Fruit fly (Drosophila melanogaster): ENCODE data around the gene Sfp36F.

DNA sequence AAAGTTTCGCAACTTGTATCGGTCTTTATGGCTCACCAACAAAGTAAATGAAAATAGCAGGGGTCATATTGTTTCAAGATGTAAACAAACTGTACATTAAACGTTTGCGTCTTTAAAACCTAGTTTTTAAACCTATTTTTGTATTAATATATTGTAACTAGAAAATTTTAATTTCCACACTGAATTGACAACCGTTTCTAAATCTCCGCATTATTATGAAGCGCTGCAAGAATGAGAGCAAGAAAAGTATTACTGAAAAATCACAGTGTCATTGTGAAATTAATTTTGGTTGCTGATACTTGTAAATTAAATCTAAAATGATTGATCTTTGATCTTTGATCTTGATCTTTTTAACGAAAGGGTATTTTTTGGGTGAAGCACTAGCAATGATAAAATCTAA is 960 bp upstream of the Sfp36F start, which contains the start of gene CG43362:
- TF ChIP-seq CG13204 (GFP tag; optimal IDR thresholded peaks at IDR 0.05) (no peak), CG14655 (GFP tag; optimal IDR thresholded peaks at IDR 0.05) (no peak)

Data from whole organism, pupa.